Worm (Caenorhabditis elegans): Measurements from ENCODE around the gene M03E7.3.

DNA sequence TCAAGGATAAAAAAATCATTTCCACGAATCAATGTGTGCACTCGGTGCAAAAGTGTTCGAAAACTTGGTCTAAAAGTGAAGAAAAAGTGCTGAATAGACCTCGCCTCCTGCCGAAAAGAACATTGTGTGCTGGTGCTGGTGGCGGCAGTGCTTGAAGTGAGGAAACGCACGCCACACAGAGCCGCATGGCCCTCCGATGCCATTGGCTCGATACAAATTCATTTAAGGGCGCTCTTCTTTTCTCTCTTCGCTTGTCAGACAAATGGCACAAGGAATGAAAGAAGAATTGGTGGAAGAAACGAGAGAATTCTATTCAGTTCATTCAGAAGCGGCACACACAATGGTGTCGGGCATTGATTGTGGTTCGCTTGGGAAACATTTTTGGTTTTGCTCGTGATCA, 32.5 kb upstream of the M03E7.3 start:
- TF ChIP-seq ceh-83 (GFP tag; optimal IDR thresholded peaks at IDR 0.05) = no peak
- TF ChIP-seq mep-1 (tag; optimal IDR thresholded peaks at IDR 0.05) = no peak
- no peak for TF ChIP-seq lsy-2 (tag; optimal IDR thresholded peaks at IDR 0.05)
- TF ChIP-seq snpc-4 (tag; optimal IDR thresholded peaks at IDR 0.05) = no peak
- TF ChIP-seq mls-2 (tag; optimal IDR thresholded peaks at IDR 0.05) = no peak
- no peak for TF ChIP-seq bed-3 (GFP tag; optimal IDR thresholded peaks at IDR 0.05)
- TF ChIP-seq ztf-11 (tag; optimal IDR thresholded peaks at IDR 0.05) = no peak
- TF ChIP-seq pha-4 (tag; optimal IDR thresholded peaks at IDR 0.05) = no peak
- no peak for TF ChIP-seq nhr-237 (tag; optimal IDR thresholded peaks at IDR 0.05)
- no peak for TF ChIP-seq nhr-12 (tag; optimal IDR thresholded peaks at IDR 0.05)
- TF ChIP-seq unc-62 (GFP tag; optimal IDR thresholded peaks at IDR 0.05) = no peak
- no peak for TF ChIP-seq blmp-1 (tag; optimal IDR thresholded peaks at IDR 0.05)

Measured in whole organism, mixed stage, embryonic.